Worm (Caenorhabditis elegans) whole organism, young adult: ENCODE data around the gene laf-1.
"Not testable (repeated sequence)": the region's sequence is repeated elsewhere in the genome, so short reads cannot be mapped to it uniquely, and the experiment has no call there.

Source experiments
- B0019.2 ChIP-seq: fragments of 200-800 bp; sonication (Bioruptor generic); conservative IDR thresholded peaks from 2 replicates; pipeline ENCODE4 v1.3.6; 2022; ENCODE audit warnings: missing genetic modification reagents, missing genetic modification characterization, missing compliant biosample characterization
- D2030.7 ChIP-seq: fragments of 200-800 bp; sonication (Bioruptor generic); IDR thresholded peaks from 2 replicates; pipeline ENCODE4 v1.3.6; 2022; ENCODE audit warnings: missing genetic modification reagents, missing genetic modification characterization, missing compliant biosample characterization
- F37B4.10 ChIP-seq: fragments of 200-800 bp; sonication (Bioruptor generic); IDR thresholded peaks from 2 replicates; pipeline ENCODE4 v1.3.6; 2022; ENCODE audit warnings: missing genetic modification characterization, missing compliant biosample characterization
- F55B11.4 ChIP-seq: sonication (generic microtip); optimal IDR thresholded peaks from 2 replicates; lab custom pipeline; 2016; ENCODE audit warnings: missing compliant biosample characterization, missing genetic modification characterization, borderline replicate concordance; ENCODE audit not compliant: insufficient read depth
- F57A8.1 ChIP-seq: fragments of 200-800 bp; sonication (Bioruptor generic); optimal IDR thresholded peaks from 2 replicates; lab custom pipeline; 2018; ENCODE audit warnings: mild to moderate bottlenecking, missing genetic modification characterization, moderate library complexity, missing compliant biosample characterization
- Y53G8AR.9 ChIP-seq: fragments of 200-800 bp; sonication (Bioruptor generic); conservative IDR thresholded peaks from 2 replicates; pipeline ENCODE4 v1.3.6; 2022; ENCODE audit warnings: missing genetic modification reagents, missing genetic modification characterization, missing compliant biosample characterization
- Y56A3A.18 ChIP-seq: fragments of 200-800 bp; sonication (Bioruptor generic); IDR thresholded peaks from 2 replicates; pipeline ENCODE4 v1.3.6; 2022; ENCODE audit warnings: missing genetic modification reagents, missing genetic modification characterization, missing compliant biosample characterization
- Y79H2A.3 ChIP-seq: fragments of 200-800 bp; sonication (Bioruptor generic); conservative IDR thresholded peaks from 2 replicates; pipeline ENCODE4 v1.3.6; 2022; ENCODE audit warnings: missing genetic modification reagents, missing genetic modification characterization, missing compliant biosample characterization
- Y95B8A.8 ChIP-seq: fragments of 200-800 bp; sonication (Bioruptor generic); IDR thresholded peaks from 2 replicates; pipeline ENCODE4 v1.3.6; 2022; ENCODE audit warnings: missing genetic modification reagents, missing genetic modification characterization, missing compliant biosample characterization
- aptf-2 ChIP-seq: fragments of 200-800 bp; sonication (Bioruptor generic); conservative IDR thresholded peaks from 2 replicates; pipeline ENCODE4 v1.3.6; 2022; ENCODE audit warnings: missing genetic modification reagents, missing genetic modification characterization, missing compliant biosample characterization
- atf-7 ChIP-seq: sonication (generic microtip); optimal IDR thresholded peaks from 2 replicates; lab custom pipeline; 2017; ENCODE audit warnings: mild to moderate bottlenecking, missing genetic modification characterization, missing compliant biosample characterization
- attf-6 ChIP-seq: fragments of 200-800 bp; sonication (Bioruptor generic); IDR thresholded peaks from 2 replicates; pipeline ENCODE4 v1.3.6; 2022; ENCODE audit warnings: missing genetic modification reagents, missing genetic modification characterization, missing compliant biosample characterization
- ceh-40 ChIP-seq: fragments of 200-800 bp; sonication (Bioruptor generic); IDR thresholded peaks from 2 replicates; pipeline ENCODE4 v1.3.6; 2022; ENCODE audit warnings: missing genetic modification characterization, missing compliant biosample characterization
- ceh-58 ChIP-seq: fragments of 200-800 bp; sonication (Bioruptor generic); IDR thresholded peaks from 2 replicates; pipeline ENCODE4 v1.3.6; 2022; ENCODE audit warnings: missing genetic modification characterization, missing compliant biosample characterization
- ceh-91 ChIP-seq: fragments of 200-800 bp; sonication (Bioruptor generic); IDR thresholded peaks from 2 replicates; pipeline ENCODE4 v1.3.6; 2022; ENCODE audit warnings: missing genetic modification reagents, missing genetic modification characterization, missing compliant biosample characterization
- dox-1 ChIP-seq: fragments of 200-800 bp; sonication (Bioruptor generic); IDR thresholded peaks from 2 replicates; pipeline ENCODE4 v1.3.6; 2022; ENCODE audit warnings: missing genetic modification reagents, missing genetic modification characterization, missing compliant biosample characterization
- egl-44 ChIP-seq: fragments of 200-800 bp; sonication (Bioruptor generic); IDR thresholded peaks from 2 replicates; pipeline ENCODE4 v1.3.6; 2022; ENCODE audit warnings: missing genetic modification reagents, missing genetic modification characterization, missing compliant biosample characterization
- ekl-4 ChIP-seq: fragments of 200-800 bp; sonication (Bioruptor generic); IDR thresholded peaks from 2 replicates; pipeline ENCODE4 v1.3.6; 2022; ENCODE audit warnings: missing genetic modification reagents, missing genetic modification characterization, missing compliant biosample characterization
- lag-1 ChIP-seq: fragments of 200-800 bp; sonication (Bioruptor generic); IDR thresholded peaks from 2 replicates; pipeline ENCODE4 v1.3.6; 2022; ENCODE audit warnings: missing genetic modification reagents, missing genetic modification characterization, missing compliant biosample characterization
- let-607 ChIP-seq, 2 experiments: fragments of 200-800 bp in 1 of 2; sonication (Bioruptor generic) in 1 of 2; sonication (generic microtip) in 1 of 2; optimal IDR thresholded peaks; 2 replicates each; lab custom pipeline; 2016 to 2018; ENCODE audit warnings: mild to moderate bottlenecking in 2 of 2, missing compliant biosample characterization in 2 of 2, missing genetic modification characterization in 2 of 2, moderate library complexity in 2 of 2, missing genotype in 1 of 2
- lin-26 ChIP-seq: fragments of 200-800 bp; sonication (Bioruptor generic); IDR thresholded peaks from 2 replicates; pipeline ENCODE4 v1.3.6; 2022; ENCODE audit warnings: missing genetic modification reagents, missing genetic modification characterization, missing compliant biosample characterization
- lsl-1 ChIP-seq: fragments of 200-800 bp; sonication (Bioruptor generic); optimal IDR thresholded peaks from 2 replicates; lab custom pipeline; 2018; ENCODE audit warnings: mild to moderate bottlenecking, missing genetic modification characterization, moderate library complexity, missing compliant biosample characterization
- madf-3 ChIP-seq: fragments of 200-800 bp; sonication (Bioruptor generic); IDR thresholded peaks from 2 replicates; pipeline ENCODE4 v1.3.6; 2022; ENCODE audit warnings: missing genetic modification reagents, missing genetic modification characterization, missing compliant biosample characterization
- madf-6 ChIP-seq: fragments of 200-800 bp; sonication (Bioruptor generic); IDR thresholded peaks from 2 replicates; pipeline ENCODE4 v1.3.6; 2022; ENCODE audit warnings: missing genetic modification reagents, missing genetic modification characterization, missing compliant biosample characterization
- madf-8 ChIP-seq: fragments of 200-800 bp; sonication (Bioruptor generic); conservative IDR thresholded peaks from 2 replicates; pipeline ENCODE4 v1.3.6; 2022; ENCODE audit warnings: missing genetic modification reagents, missing genetic modification characterization, missing compliant biosample characterization
- mxl-1 ChIP-seq: sonication (generic microtip); optimal IDR thresholded peaks from 2 replicates; lab custom pipeline; 2016; ENCODE audit warnings: missing genetic modification characterization, missing compliant biosample characterization
- nhr-27 ChIP-seq: fragments of 200-800 bp; sonication (Bioruptor generic); optimal IDR thresholded peaks from 2 replicates; lab custom pipeline; 2018; ENCODE audit warnings: mild to moderate bottlenecking, missing genetic modification characterization, moderate library complexity, missing compliant biosample characterization
- nhr-90 ChIP-seq: sonication (generic microtip); optimal IDR thresholded peaks from 2 replicates; lab custom pipeline; 2016; ENCODE audit warnings: missing genotype, mild to moderate bottlenecking, missing genetic modification characterization, missing compliant biosample characterization
- pbrm-1 ChIP-seq: fragments of 200-800 bp; sonication (Bioruptor generic); IDR thresholded peaks from 2 replicates; pipeline ENCODE4 v1.3.6; 2022; ENCODE audit warnings: missing genetic modification reagents, missing genetic modification characterization, missing compliant biosample characterization
- rcor-1 ChIP-seq: fragments of 200-800 bp; sonication (Bioruptor generic); IDR thresholded peaks from 2 replicates; pipeline ENCODE4 v1.3.6; 2022; ENCODE audit warnings: missing genetic modification reagents, missing genetic modification characterization, missing compliant biosample characterization
- repo-1 ChIP-seq: sonication (generic microtip); optimal IDR thresholded peaks from 2 replicates; lab custom pipeline; 2017; ENCODE audit warnings: mild to moderate bottlenecking, missing genetic modification characterization, missing compliant biosample characterization
- snpc-1.1 ChIP-seq: sonication (generic microtip); optimal IDR thresholded peaks from 2 replicates; lab custom pipeline; 2017; ENCODE audit warnings: missing genetic modification characterization, mild to moderate bottlenecking, missing compliant biosample characterization, antibody characterized with exemption, moderate library complexity, missing genotype, missing genetic modification reagents; ENCODE audit not compliant: insufficient read depth
- snpc-4 ChIP-seq, 5 experiments: fragments of 150-350 bp in 1 of 5; sonication (generic microtip) in 4 of 5; optimal IDR thresholded peaks; 2 replicates each; lab custom pipeline; 2014 to 2018; ENCODE audit warnings: missing genetic modification characterization in 5 of 5, missing biosample characterization in 3 of 5, antibody characterized with exemption in 2 of 5, mild to moderate bottlenecking in 2 of 5, missing compliant biosample characterization in 2 of 5, missing genotype in 2 of 5, moderate library complexity in 2 of 5, missing genetic modification reagents in 1 of 5
- tbp1 ChIP-seq: fragments of 200-800 bp; sonication (Bioruptor generic); optimal IDR thresholded peaks from 2 replicates; lab custom pipeline; 2018; ENCODE audit warnings: mild to moderate bottlenecking, missing genetic modification characterization, missing compliant biosample characterization
- tbx-9 ChIP-seq: sonication (generic microtip); optimal IDR thresholded peaks from 2 replicates; lab custom pipeline; 2016; ENCODE audit warnings: borderline replicate concordance, missing genetic modification characterization, inconsistent platforms, missing compliant biosample characterization
- xnd-1 ChIP-seq: sonication (generic microtip); optimal IDR thresholded peaks from 2 replicates; lab custom pipeline; 2016; ENCODE audit warnings: missing genotype, missing genetic modification reagents, missing genetic modification characterization, missing compliant biosample characterization
- zfh-2 ChIP-seq: fragments of 200-800 bp; sonication (Bioruptor generic); conservative IDR thresholded peaks from 2 replicates; pipeline ENCODE4 v1.3.6; 2022; ENCODE audit warnings: missing genetic modification reagents, missing genetic modification characterization, missing compliant biosample characterization

Gene laf-1

ce11 chrIII:2801800-2802515 lies 23.1 kb upstream of the laf-1 start, which contains the start of the genes twk-45 and Y71H2AM.25 (continued):
- no peak for TF ChIP-seq madf-3 (GFP tag; lab: Robert Waterston, UW)
- TF ChIP-seq, all 124 proteins: peak for 0

DNA sequence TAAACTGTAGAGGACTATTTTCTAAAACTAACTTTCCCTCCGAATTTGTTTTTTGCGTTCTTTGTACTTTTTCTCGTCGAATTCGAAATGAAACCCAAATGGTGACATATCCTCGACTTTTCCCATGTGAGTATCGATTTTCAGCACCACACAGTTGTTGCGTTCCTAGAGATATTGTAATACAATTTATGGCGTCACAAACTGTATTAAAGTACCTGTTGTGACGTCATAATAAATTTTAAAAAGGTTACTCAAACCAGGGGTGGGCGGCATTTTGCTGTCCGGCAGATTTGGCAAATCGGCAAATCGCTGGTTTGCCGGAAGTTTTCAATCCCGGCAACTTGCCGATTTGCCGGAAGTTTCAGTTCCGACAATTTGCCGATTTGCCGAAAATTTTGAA lies 21.9 kb upstream of the laf-1 start:
- no peak for TF ChIP-seq lag-1 (GFP tag; lab: Robert Waterston, UW)
- TF ChIP-seq ceh-91 (GFP tag; lab: Robert Waterston, UW): no peak
- no peak for TF ChIP-seq snpc-4 (GFP tag; optimal IDR thresholded peaks at IDR 0.05; lab: Kevin White, UChicago)
- no peak for TF ChIP-seq snpc-4 (tag; optimal IDR thresholded peaks at IDR 0.05; lab: Kevin White, UChicago)
- no peak for TF ChIP-seq nhr-27
- no peak for TF ChIP-seq rcor-1 (GFP tag; lab: Robert Waterston, UW)
- TF ChIP-seq Y95B8A.8 (GFP tag; lab: Robert Waterston, UW): no peak
- TF ChIP-seq let-607 (tag; optimal IDR thresholded peaks at IDR 0.05; lab: Kevin White, UChicago): no peak
- TF ChIP-seq F57A8.1 (GFP tag; lab: Kevin White, UChicago): no peak
- no peak for TF ChIP-seq tbp1
- TF ChIP-seq ceh-40 (GFP tag; lab: Robert Waterston, UW): no peak
- TF ChIP-seq Y79H2A.3: no peak
- TF ChIP-seq madf-3 (GFP tag; lab: Robert Waterston, UW): no peak
- TF ChIP-seq nhr-90 (tag; lab: Kevin White, UChicago): no peak
- no peak for TF ChIP-seq F37B4.10 (GFP tag; lab: Robert Waterston, UW)
- TF ChIP-seq repo-1: no peak

ce11 chrIII:2797463-2797862 lies 18.6 kb upstream of the laf-1 start:
- not testable (repeated sequence) for TF ChIP-seq snpc-4 (GFP tag; optimal IDR thresholded peaks at IDR 0.05; lab: Kevin White, UChicago)
- peak in 1 of 4 experiments; percentile 78 for TF ChIP-seq snpc-4 (tag; optimal IDR thresholded peaks at IDR 0.05; lab: Kevin White, UChicago)
- TF ChIP-seq, all 124 proteins: peak for 1; not testable (repeated sequence) for 123

DNA sequence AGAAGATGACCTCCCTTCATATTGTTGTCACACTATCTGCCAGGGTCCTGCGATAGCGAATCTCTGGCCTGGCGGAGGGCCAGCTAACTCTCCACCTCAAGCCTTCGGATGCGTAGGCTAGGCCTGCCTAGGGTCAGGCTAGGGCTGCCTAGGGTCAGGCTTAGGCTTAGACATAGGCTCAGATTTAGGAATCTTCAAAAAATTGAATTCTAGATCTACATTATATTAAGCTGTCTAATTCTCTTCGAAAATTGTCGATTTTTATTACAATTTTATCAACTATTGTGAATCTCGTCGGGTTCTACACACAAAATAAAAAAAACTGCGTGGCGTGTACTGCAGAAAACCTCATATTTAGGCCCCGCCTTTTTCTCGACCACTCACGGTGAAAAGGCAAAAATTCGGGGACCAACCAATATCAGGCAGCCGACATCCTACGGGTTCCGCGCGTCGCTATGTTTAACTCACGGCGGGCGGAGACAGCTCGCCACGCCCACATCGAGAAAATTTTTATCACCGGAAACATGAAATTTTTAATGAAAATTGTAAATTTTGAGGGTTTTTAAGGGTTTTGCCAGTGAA lies 16.7 kb upstream of the laf-1 start:
- TF ChIP-seq aptf-2 (GFP tag; lab: Robert Waterston, UW) (0 out of 2 replicates have a peak, but pooled peaks have one; percentile 53), Y56A3A.18 (0 out of 2 replicates have a peak, but pooled peaks have one; percentile 25), let-607 (tag; optimal IDR thresholded peaks at IDR 0.05; lab: Kevin White, UChicago) (no peak), F55B11.4 (no peak), pbrm-1 (GFP tag; lab: Robert Waterston, UW) (peak; percentile 54), egl-44 (no peak), nhr-90 (tag; lab: Kevin White, UChicago) (no peak), madf-8 (no peak), attf-6 (GFP tag; lab: Robert Waterston, UW) (peak; percentile 73; the same call in 1 of the 2 replicates), zfh-2 (peak; percentile 46; the same call in 1 of the 2 replicates), xnd-1 (peak; percentile 26), Y79H2A.3 (no peak), tbx-9 (tag; lab: Kevin White, UChicago) (no peak), nhr-27 (no peak), snpc-1.1 (tag; lab: Kevin White, UChicago) (peak; percentile 61), Y53G8AR.9 (GFP tag; lab: Robert Waterston, UW) (no peak), dox-1 (GFP tag; lab: Robert Waterston, UW) (peak; percentile 70), lin-26 (peak; percentile 67; the same call in 1 of the 2 replicates), snpc-4 (GFP tag; optimal IDR thresholded peaks at IDR 0.05; lab: Kevin White, UChicago) (peak; percentile 73), snpc-4 (tag; optimal IDR thresholded peaks at IDR 0.05; lab: Kevin White, UChicago) (peak in 3 of 4 experiments; percentile 54 to 91 (median 90)), ceh-58 (0 out of 2 replicates have a peak, but pooled peaks have one; percentile 75), atf-7 (no peak), B0019.2 (GFP tag; lab: Robert Waterston, UW) (no peak), tbp1 (peak; percentile 23), ekl-4 (GFP tag; lab: Robert Waterston, UW) (peak; percentile 50; the same call in 1 of the 2 replicates), lsl-1 (GFP tag; lab: Kevin White, UChicago) (peak; percentile 40), madf-6 (GFP tag; lab: Robert Waterston, UW) (peak; percentile 55), D2030.7 (GFP tag; lab: Robert Waterston, UW) (peak; percentile 57), lag-1 (GFP tag; lab: Robert Waterston, UW) (no peak), mxl-1 (tag; lab: Kevin White, UChicago) (peak; percentile 13)
